Worm (Caenorhabditis elegans): ENCODE data around the gene col-142.

Gene col-142

ce11 chrV:6876763-6877515, 46.0 kb downstream of the col-142 start:
- TF ChIP-seq drap-1 (GFP tag; optimal IDR thresholded peaks at IDR 0.05) (no peak), pha-4 (tag; optimal IDR thresholded peaks at IDR 0.05) (peak; percentile 0), ham-2 (GFP tag; optimal IDR thresholded peaks at IDR 0.05) (peak; percentile 59), elt-1 (tag; optimal IDR thresholded peaks at IDR 0.05; ENCODE audit: borderline replicate concordance, insufficient read depth) (peak; percentile 75), ces-1 (GFP tag; optimal IDR thresholded peaks at IDR 0.05) (peak; percentile 16), unc-120 (tag; optimal IDR thresholded peaks at IDR 0.05; ENCODE audit: poor library complexity, severe bottlenecking) (no peak)

ce11 chrV:6878559-6878958, 47.6 kb downstream of the col-142 start:
- TF ChIP-seq nhr-237 (tag; optimal IDR thresholded peaks at IDR 0.05) (no peak), unc-62 (GFP tag; optimal IDR thresholded peaks at IDR 0.05) (no peak)

- TF ChIP-seq elt-1 (tag; optimal IDR thresholded peaks at IDR 0.05; ENCODE audit: borderline replicate concordance, insufficient read depth) (no peak), lin-32 (GFP tag; optimal IDR thresholded peaks at IDR 0.05) (peak; percentile 22), lsy-2 (tag; optimal IDR thresholded peaks at IDR 0.05) (peak; percentile 55), blmp-1 (tag; optimal IDR thresholded peaks at IDR 0.05) (no peak), mls-2 (tag; optimal IDR thresholded peaks at IDR 0.05) (peak; percentile 86), ham-2 (GFP tag; optimal IDR thresholded peaks at IDR 0.05) (peak; percentile 80), flh-1 (GFP tag; optimal IDR thresholded peaks at IDR 0.05) (no peak), drap-1 (GFP tag; optimal IDR thresholded peaks at IDR 0.05) (peak; percentile 76), ces-1 (GFP tag; optimal IDR thresholded peaks at IDR 0.05) (peak; percentile 52), hlh-1 (tag; optimal IDR thresholded peaks at IDR 0.05) (peak; percentile 61), unc-39 (tag; optimal IDR thresholded peaks at IDR 0.05) (peak; percentile 65), nhr-28 (tag; optimal IDR thresholded peaks at IDR 0.05) (no peak), sptf-1 (tag; optimal IDR thresholded peaks at IDR 0.05) (peak; percentile 69), elt-3 (tag; optimal IDR thresholded peaks at IDR 0.05) (no peak), bed-3 (GFP tag; optimal IDR thresholded peaks at IDR 0.05) (no peak), snpc-4 (tag; optimal IDR thresholded peaks at IDR 0.05) (no peak), nhr-2 (tag; optimal IDR thresholded peaks at IDR 0.05) (peak; percentile 78), lin-13 (tag; optimal IDR thresholded peaks at IDR 0.05) (peak; percentile 20), cnd-1 (tag; optimal IDR thresholded peaks at IDR 0.05) (peak; percentile 70), nhr-76 (tag; optimal IDR thresholded peaks at IDR 0.05) (no peak), mep-1 (tag; optimal IDR thresholded peaks at IDR 0.05) (peak; percentile 62), nhr-237 (tag; optimal IDR thresholded peaks at IDR 0.05) (peak; percentile 43), ceh-83 (GFP tag; optimal IDR thresholded peaks at IDR 0.05) (peak; percentile 53), ceh-43 (GFP tag; optimal IDR thresholded peaks at IDR 0.05) (peak; percentile 33), ztf-11 (tag; optimal IDR thresholded peaks at IDR 0.05) (peak; percentile 15), unc-62 (GFP tag; optimal IDR thresholded peaks at IDR 0.05) (peak; percentile 80), pha-4 (tag; optimal IDR thresholded peaks at IDR 0.05) (peak; percentile 69), nhr-12 (tag; optimal IDR thresholded peaks at IDR 0.05) (no peak), tbx-8 (GFP tag; optimal IDR thresholded peaks at IDR 0.05) (no peak), zip-8 (tag; optimal IDR thresholded peaks at IDR 0.05) (no peak), M03D4.4 (tag; optimal IDR thresholded peaks at IDR 0.05) (peak; percentile 33), mab-5 (tag; optimal IDR thresholded peaks at IDR 0.05) (no peak), ceh-39 (tag; optimal IDR thresholded peaks at IDR 0.05) (peak; percentile 34), unc-120 (tag; optimal IDR thresholded peaks at IDR 0.05; ENCODE audit: poor library complexity, severe bottlenecking) (peak; percentile 90), sem-2 (GFP tag; optimal IDR thresholded peaks at IDR 0.05) (no peak)
Measured at ce11 chrV:6879490-6879889, 48.5 kb downstream of the col-142 start.

ce11 chrV:6880623-6881022, 49.6 kb downstream of the col-142 start:
- peak; percentile 78 for TF ChIP-seq mls-2 (tag; optimal IDR thresholded peaks at IDR 0.05)
- peak; percentile 57 for TF ChIP-seq ces-1 (GFP tag; optimal IDR thresholded peaks at IDR 0.05)
- peak; percentile 20 for TF ChIP-seq cnd-1 (tag; optimal IDR thresholded peaks at IDR 0.05)
- no peak for TF ChIP-seq flh-1 (GFP tag; optimal IDR thresholded peaks at IDR 0.05)
- peak; percentile 35 for TF ChIP-seq unc-120 (tag; optimal IDR thresholded peaks at IDR 0.05; ENCODE audit: poor library complexity, severe bottlenecking)
- peak; percentile 30 for TF ChIP-seq M03D4.4 (tag; optimal IDR thresholded peaks at IDR 0.05)
- TF ChIP-seq drap-1 (GFP tag; optimal IDR thresholded peaks at IDR 0.05), result peak; percentile 33
- peak; percentile 49 for TF ChIP-seq sptf-1 (tag; optimal IDR thresholded peaks at IDR 0.05)
- no peak for TF ChIP-seq zip-8 (tag; optimal IDR thresholded peaks at IDR 0.05)
